Fruit fly (Drosophila melanogaster) whole organism, prepupa: ENCODE measurements around the gene msl-3.

Source experiments
- CG10631 ChIP-seq: fragments of 200-800 bp; sonication (Bioruptor generic); optimal IDR thresholded peaks from 2 replicates; lab custom pipeline; 2016; ENCODE audit warnings: missing biosample characterization, missing genetic modification characterization
- CG10669 ChIP-seq: fragments of 200-800 bp; sonication (Bioruptor generic); optimal IDR thresholded peaks from 3 replicates; lab custom pipeline; 2018; ENCODE audit warnings: missing biosample characterization, mild to moderate bottlenecking, missing genetic modification characterization, moderate library complexity
- CG11294 ChIP-seq: fragments of 200-800 bp; sonication (Bioruptor generic); IDR thresholded peaks from 2 replicates; pipeline ENCODE4 v1.3.6; 2022; ENCODE audit warnings: missing biosample characterization, missing genetic modification characterization
- CG11762 ChIP-seq: fragments of 200-800 bp; sonication (Bioruptor generic); optimal IDR thresholded peaks from 3 replicates; lab custom pipeline; 2016; ENCODE audit warnings: missing biosample characterization, missing genetic modification characterization; ENCODE audit not compliant: insufficient read depth
- CG15336 ChIP-seq: fragments of 200-800 bp; sonication (Bioruptor generic); IDR thresholded peaks from 2 replicates; pipeline ENCODE4 v1.3.6; 2022; ENCODE audit warnings: missing biosample characterization, missing genetic modification characterization
- CG1621 ChIP-seq: fragments of 200-800 bp; sonication (Bioruptor generic); optimal IDR thresholded peaks from 3 replicates; lab custom pipeline; 2018; ENCODE audit warnings: missing biosample characterization, mild to moderate bottlenecking, missing genetic modification characterization
- CG16779 ChIP-seq: fragments of 200-800 bp; sonication (Bioruptor generic); optimal IDR thresholded peaks from 3 replicates; lab custom pipeline; 2017; ENCODE audit warnings: missing biosample characterization, mild to moderate bottlenecking, missing genetic modification characterization
- CG3032 ChIP-seq: fragments of 200-800 bp; optimal IDR thresholded peaks from 2 replicates; lab custom pipeline; 2019; ENCODE audit warnings: missing biosample characterization, mild to moderate bottlenecking, missing genetic modification characterization, moderate library complexity
- CG32006 ChIP-seq: fragments of 200-800 bp; sonication (Bioruptor generic); optimal IDR thresholded peaks from 3 replicates; lab custom pipeline; 2017; ENCODE audit warnings: missing biosample characterization, mild to moderate bottlenecking, missing genetic modification characterization
- CG34406 ChIP-seq: fragments of 200-800 bp; sonication (Bioruptor generic); optimal IDR thresholded peaks from 3 replicates; lab custom pipeline; 2016; ENCODE audit warnings: missing biosample characterization, missing genetic modification characterization
- CG4318 ChIP-seq: fragments of 200-800 bp; sonication (Bioruptor generic); optimal IDR thresholded peaks from 3 replicates; lab custom pipeline; 2017; ENCODE audit warnings: missing biosample characterization, mild to moderate bottlenecking, missing genetic modification characterization
- CG6163 ChIP-seq: fragments of 200-800 bp; sonication (Bioruptor generic); IDR thresholded peaks from 3 replicates; pipeline ENCODE4 v1.3.6; 2022; ENCODE audit warnings: missing biosample characterization, missing genetic modification characterization
- CG6792 ChIP-seq: fragments of 200-800 bp; sonication (Bioruptor generic); optimal IDR thresholded peaks from 3 replicates; lab custom pipeline; 2016; ENCODE audit warnings: missing biosample characterization, missing genetic modification characterization
- CG7368 ChIP-seq: fragments of 200-800 bp; sonication (Bioruptor generic); optimal IDR thresholded peaks from 3 replicates; lab custom pipeline; 2016; ENCODE audit warnings: missing biosample characterization, missing genetic modification characterization
- CG8119 ChIP-seq: fragments of 200-800 bp; sonication (Bioruptor generic); IDR thresholded peaks from 3 replicates; pipeline ENCODE4 v1.3.6; 2022; ENCODE audit warnings: missing biosample characterization, missing genetic modification characterization
- CG8319 ChIP-seq: fragments of 200-800 bp; sonication (Bioruptor generic); optimal IDR thresholded peaks from 3 replicates; lab custom pipeline; 2016; ENCODE audit warnings: missing biosample characterization, missing genetic modification characterization
- CG8632 ChIP-seq: fragments of 200-800 bp; sonication (Bioruptor generic); optimal IDR thresholded peaks from 3 replicates; lab custom pipeline; 2016; ENCODE audit warnings: missing biosample characterization, missing genetic modification characterization
- Eip75B ChIP-seq: fragments of 200-800 bp; sonication (Bioruptor generic); optimal IDR thresholded peaks from 3 replicates; lab custom pipeline; 2016; ENCODE audit warnings: missing biosample characterization, missing genetic modification characterization
- Eip78C ChIP-seq: fragments of 200-800 bp; sonication (Bioruptor generic); peaks from one replicate; lab custom pipeline; 2016; ENCODE audit warnings: missing biosample characterization, missing genetic modification characterization
- Ets21C ChIP-seq: fragments of 200-800 bp; sonication (Bioruptor generic); optimal IDR thresholded peaks from 3 replicates; lab custom pipeline; 2016; ENCODE audit warnings: missing biosample characterization, missing genetic modification characterization
- Ets96B ChIP-seq: fragments of 200-800 bp; optimal IDR thresholded peaks from 2 replicates; lab custom pipeline; 2019; ENCODE audit warnings: missing biosample characterization, mild to moderate bottlenecking, missing genetic modification characterization, moderate library complexity
- Hr38 ChIP-seq: sonication (Bioruptor generic); optimal IDR thresholded peaks from 2 replicates; lab custom pipeline; 2016; ENCODE audit warnings: missing biosample characterization, missing genetic modification characterization
- Hr39 ChIP-seq: fragments of 200-800 bp; sonication (Bioruptor generic); optimal IDR thresholded peaks from 2 replicates; lab custom pipeline; 2016; ENCODE audit warnings: missing biosample characterization, missing genetic modification characterization
- Lpt ChIP-seq: fragments of 200-800 bp; sonication (Bioruptor generic); optimal IDR thresholded peaks from 3 replicates; lab custom pipeline; 2016; ENCODE audit warnings: missing biosample characterization, missing genetic modification characterization
- Met ChIP-seq: fragments of 200-800 bp; sonication (Bioruptor generic); optimal IDR thresholded peaks from 3 replicates; lab custom pipeline; 2016; ENCODE audit warnings: missing biosample characterization, missing genetic modification characterization
- OdsH ChIP-seq: fragments of 200-800 bp; sonication (Bioruptor generic); optimal IDR thresholded peaks from 3 replicates; lab custom pipeline; 2016; ENCODE audit warnings: missing biosample characterization, missing genetic modification characterization
- Smox ChIP-seq: fragments of 200-800 bp; sonication (Bioruptor generic); optimal IDR thresholded peaks from 3 replicates; lab custom pipeline; 2016; ENCODE audit warnings: missing biosample characterization, missing genetic modification characterization
- Sox102F ChIP-seq: fragments of 200-800 bp; sonication (Bioruptor generic); optimal IDR thresholded peaks from 2 replicates; lab custom pipeline; 2016; ENCODE audit warnings: missing biosample characterization, mild to moderate bottlenecking, missing genetic modification characterization
- Sox14 ChIP-seq: fragments of 200-800 bp; sonication (Bioruptor generic); optimal IDR thresholded peaks from 3 replicates; lab custom pipeline; 2016; ENCODE audit warnings: missing biosample characterization, missing genetic modification characterization
- Sox15 ChIP-seq: fragments of 200-800 bp; sonication (Bioruptor generic); optimal IDR thresholded peaks from 3 replicates; lab custom pipeline; 2016; ENCODE audit warnings: missing biosample characterization, missing genetic modification characterization
- achi ChIP-seq: fragments of 200-800 bp; sonication (Bioruptor generic); optimal IDR thresholded peaks from 3 replicates; lab custom pipeline; 2016; ENCODE audit warnings: missing biosample characterization, missing genetic modification characterization
- acj6 ChIP-seq: fragments of 200-800 bp; sonication (Bioruptor generic); optimal IDR thresholded peaks from 3 replicates; lab custom pipeline; 2016; ENCODE audit warnings: missing biosample characterization, missing genetic modification characterization
- dac ChIP-seq: fragments of 200-800 bp; sonication (Bioruptor generic); optimal IDR thresholded peaks from 2 replicates; lab custom pipeline; 2017; ENCODE audit warnings: missing biosample characterization, mild to moderate bottlenecking, missing genetic modification characterization
- eg ChIP-seq: fragments of 200-800 bp; sonication (Bioruptor generic); IDR thresholded peaks from 3 replicates; pipeline ENCODE4 v1.3.6; 2022; ENCODE audit warnings: missing biosample characterization, missing genetic modification characterization
- fd59A ChIP-seq: fragments of 200-800 bp; sonication (Bioruptor generic); optimal IDR thresholded peaks from 2 replicates; lab custom pipeline; 2017; ENCODE audit warnings: missing biosample characterization, mild to moderate bottlenecking, missing genetic modification characterization, missing genetic modification reagents
- fd85E ChIP-seq: fragments of 200-800 bp; sonication (Bioruptor generic); optimal IDR thresholded peaks from 3 replicates; lab custom pipeline; 2016; ENCODE audit warnings: missing biosample characterization, missing genetic modification characterization
- fkh ChIP-seq: fragments of 200-800 bp; sonication (Bioruptor generic); optimal IDR thresholded peaks from 3 replicates; lab custom pipeline; 2017; ENCODE audit warnings: missing biosample characterization, mild to moderate bottlenecking, missing genetic modification characterization, moderate library complexity
- net ChIP-seq: fragments of 200-800 bp; sonication (Bioruptor generic); optimal IDR thresholded peaks from 3 replicates; lab custom pipeline; 2016; ENCODE audit warnings: missing biosample characterization, missing genetic modification characterization
- pdm3 ChIP-seq: fragments of 200-800 bp; sonication (Bioruptor generic); optimal IDR thresholded peaks from 3 replicates; lab custom pipeline; 2016; ENCODE audit warnings: missing biosample characterization, missing genetic modification characterization
- salr ChIP-seq, 2 experiments: fragments of 200-800 bp; sonication (Bioruptor generic); optimal IDR thresholded peaks; 3 replicates each; lab custom pipeline; 2016 to 2018; ENCODE audit warnings: missing biosample characterization in 2 of 2, missing genetic modification characterization in 2 of 2, mild to moderate bottlenecking in 1 of 2
- spab ChIP-seq: fragments of 200-800 bp; sonication (Bioruptor generic); optimal IDR thresholded peaks from 2 replicates; lab custom pipeline; 2017; ENCODE audit warnings: missing biosample characterization, mild to moderate bottlenecking, missing genetic modification characterization, missing genetic modification reagents
- ss ChIP-seq, 2 experiments: fragments of 200-800 bp; sonication (Bioruptor generic); optimal IDR thresholded peaks; 2 replicates in 1 of 2; 3 replicates in 1 of 2; lab custom pipeline; 2017 to 2018; ENCODE audit warnings: mild to moderate bottlenecking in 2 of 2, missing biosample characterization in 2 of 2, missing genetic modification characterization in 2 of 2, moderate library complexity in 1 of 2
- svp ChIP-seq: fragments of 200-800 bp; sonication (Bioruptor generic); peaks from one replicate; lab custom pipeline; 2016; ENCODE audit warnings: missing biosample characterization, missing genetic modification characterization
- topi ChIP-seq: fragments of 200-800 bp; sonication (Bioruptor generic); optimal IDR thresholded peaks from 3 replicates; lab custom pipeline; 2016; ENCODE audit warnings: missing biosample characterization, missing genetic modification characterization
- vri ChIP-seq: fragments of 200-800 bp; sonication (Bioruptor generic); optimal IDR thresholded peaks from 3 replicates; lab custom pipeline; 2016; ENCODE audit warnings: missing biosample characterization, mild to moderate bottlenecking, missing genetic modification characterization

msl-3 gene

DNA sequence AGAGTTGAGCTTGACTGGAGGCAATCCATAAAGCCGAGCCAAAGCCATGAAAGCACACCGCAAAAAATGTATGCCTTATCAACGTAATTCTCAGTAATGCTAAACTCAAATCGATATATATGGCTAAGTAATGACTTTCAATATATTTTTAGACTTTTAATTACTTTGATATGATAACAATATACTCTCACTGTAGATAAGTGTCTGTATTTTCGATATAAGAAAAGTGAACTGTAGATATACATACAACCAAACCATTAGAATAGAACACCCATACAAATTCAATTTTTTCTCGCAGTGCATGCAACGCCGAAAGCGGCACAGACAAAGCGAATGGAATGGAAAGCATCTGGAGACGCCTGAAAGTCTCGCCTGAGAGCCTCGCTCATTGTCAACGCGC lies 28.3 kb upstream of the msl-3 start (continued):
- TF ChIP-seq CG8119 (peak; percentile 81), CG4318 (GFP tag; lab: Kevin White, UChicago) (peak; percentile 76), CG11762 (GFP tag; lab: Kevin White, UChicago) (peak; percentile 74), CG3032 (tag; lab: Kevin White, UChicago) (peak; percentile 73), CG7368 (GFP tag; lab: Kevin White, UChicago) (peak; percentile 70), Eip78C (peak; percentile 94), acj6 (GFP tag; lab: Kevin White, UChicago) (peak; percentile 79), CG1621 (peak; percentile 57), topi (GFP tag; lab: Kevin White, UChicago) (peak; percentile 72), Ets21C (GFP tag; lab: Kevin White, UChicago) (peak; percentile 33), CG34406 (GFP tag; lab: Kevin White, UChicago) (peak; percentile 73), OdsH (GFP tag; lab: Kevin White, UChicago) (peak; percentile 76), CG10669 (peak; percentile 80), Sox14 (peak; percentile 71), fkh (GFP tag; lab: Kevin White, UChicago) (no peak), Smox (GFP tag; lab: Kevin White, UChicago) (peak; percentile 65), Hr39 (peak; percentile 59), Lpt (GFP tag; lab: Kevin White, UChicago) (peak; percentile 44), Met (peak; percentile 74), Sox15 (GFP tag; lab: Kevin White, UChicago) (peak; percentile 48), spab (GFP tag; lab: Kevin White, UChicago) (peak; percentile 76)

DNA sequence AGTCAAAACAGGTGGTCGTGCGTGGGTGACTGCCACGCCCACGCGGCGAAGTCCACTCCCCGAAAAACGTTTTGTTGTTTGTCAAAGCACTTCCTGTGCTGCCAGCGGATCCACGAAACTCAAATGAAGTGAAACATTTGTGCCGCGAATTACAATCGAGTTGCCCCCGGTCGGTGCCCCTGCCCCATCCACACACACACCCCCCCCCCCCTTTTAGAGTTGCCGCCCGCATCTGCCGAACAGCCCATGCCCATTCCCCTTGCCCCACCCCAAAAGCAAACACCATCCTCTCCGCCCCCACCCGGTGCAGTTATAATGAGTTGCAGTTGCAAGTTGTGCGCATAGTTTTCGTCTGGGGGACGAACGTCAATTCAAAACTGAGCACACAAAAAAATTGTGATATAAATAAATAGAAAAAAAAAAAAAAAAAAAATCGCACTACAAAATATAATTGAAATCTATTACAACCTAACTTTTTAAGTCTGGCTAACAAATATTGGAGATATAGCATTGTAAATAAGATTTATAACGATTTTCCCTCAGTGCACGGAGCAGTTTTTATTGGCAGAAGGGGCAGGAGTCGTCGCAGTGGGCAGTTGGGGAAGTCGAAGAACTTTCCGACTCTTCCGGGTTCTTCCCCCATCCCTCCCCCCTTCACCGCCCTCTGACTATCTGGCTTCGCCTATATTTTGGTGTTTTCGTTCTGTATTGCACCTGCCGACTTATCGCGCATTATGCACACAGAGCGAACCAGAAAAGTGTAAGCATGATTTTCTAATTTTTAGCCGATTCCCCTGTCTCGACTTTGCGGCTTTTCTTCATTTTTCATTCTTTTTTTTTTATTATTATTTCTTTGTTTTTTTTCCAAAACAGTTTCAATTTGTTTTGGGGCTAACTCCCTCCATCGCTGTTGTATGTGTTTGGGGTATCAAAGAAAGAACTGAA lies 26.5 kb upstream of the msl-3 start:
- peak; percentile 8 for TF ChIP-seq dac
- TF ChIP-seq fd59A: no peak
- no peak for TF ChIP-seq Sox102F
- no peak for TF ChIP-seq Hr38 (GFP tag; lab: Kevin White, UChicago)
- peak; percentile 82 for TF ChIP-seq CG6163
- no peak for TF ChIP-seq CG16779
- TF ChIP-seq CG10631: peak; percentile 47
- TF ChIP-seq eg (GFP tag; lab: Robert Waterston, UW): peak; percentile 83
- no peak for TF ChIP-seq CG8319 (GFP tag; lab: Kevin White, UChicago)
- no peak for TF ChIP-seq fd85E (GFP tag; lab: Kevin White, UChicago)
- TF ChIP-seq topi (GFP tag; lab: Kevin White, UChicago): peak; percentile 10
- TF ChIP-seq CG11762 (GFP tag; lab: Kevin White, UChicago): peak; percentile 33
- peak; percentile 60 for TF ChIP-seq CG4318 (GFP tag; lab: Kevin White, UChicago)
- peak; percentile 68; the same call in 1 of the 2 replicates for TF ChIP-seq CG11294
- peak; percentile 32 for TF ChIP-seq CG8632 (GFP tag; lab: Kevin White, UChicago)
- peak; percentile 87 for TF ChIP-seq CG8119
- TF ChIP-seq pdm3 (GFP tag; lab: Kevin White, UChicago): peak; percentile 70
- peak; percentile 76 for TF ChIP-seq CG32006
- TF ChIP-seq achi (GFP tag; lab: Kevin White, UChicago): peak; percentile 69
- no peak for TF ChIP-seq fkh (GFP tag; lab: Kevin White, UChicago)
- peak; percentile 27 for TF ChIP-seq CG34406 (GFP tag; lab: Kevin White, UChicago)
- peak; percentile 23 for TF ChIP-seq CG6792
- no peak for TF ChIP-seq ss (GFP tag; optimal IDR thresholded peaks at IDR 0.05; lab: Kevin White, UChicago)
- no peak for TF ChIP-seq vri (GFP tag; lab: Kevin White, UChicago)
- peak; percentile 19 for TF ChIP-seq Met
- TF ChIP-seq net (GFP tag; lab: Kevin White, UChicago): peak; percentile 59
- peak; percentile 16 for TF ChIP-seq CG3032 (tag; lab: Kevin White, UChicago)
- TF ChIP-seq Eip75B (GFP tag; lab: Kevin White, UChicago): no peak
- TF ChIP-seq acj6 (GFP tag; lab: Kevin White, UChicago): peak; percentile 60
- no peak for TF ChIP-seq Sox15 (GFP tag; lab: Kevin White, UChicago)
- no peak for TF ChIP-seq Hr39
- no peak for TF ChIP-seq Ets21C (GFP tag; lab: Kevin White, UChicago)
- TF ChIP-seq salr (GFP tag; optimal IDR thresholded peaks at IDR 0.05; lab: Kevin White, UChicago): peak in 1 of 2 experiments; percentile 62
- TF ChIP-seq spab (GFP tag; lab: Kevin White, UChicago): no peak
- peak; percentile 79 for TF ChIP-seq Lpt (GFP tag; lab: Kevin White, UChicago)
- peak; percentile 52 for TF ChIP-seq Sox14
- no peak for TF ChIP-seq CG7368 (GFP tag; lab: Kevin White, UChicago)
- peak; percentile 90 for TF ChIP-seq CG15336
- TF ChIP-seq Ets96B (tag; lab: Kevin White, UChicago): peak; percentile 40
- TF ChIP-seq Eip78C: peak; percentile 86
- peak; percentile 50 for TF ChIP-seq svp
